Worm (Caenorhabditis elegans) whole organism, young adult: Measurements from ENCODE around the gene ify-1.

ENCODE experiments used
- B0019.2 ChIP-seq: fragments of 200-800 bp; sonication (Bioruptor generic); conservative IDR thresholded peaks from 2 replicates; pipeline ENCODE4 v1.3.6; 2022; ENCODE audit warnings: missing genetic modification reagents, missing genetic modification characterization, missing compliant biosample characterization
- B0336.3 ChIP-seq: fragments of 200-800 bp; sonication (Bioruptor generic); IDR thresholded peaks from 2 replicates; pipeline ENCODE4 v1.3.6; 2022; ENCODE audit warnings: missing genetic modification characterization, missing compliant biosample characterization
- C06A6.2 ChIP-seq: fragments of 200-800 bp; sonication (Bioruptor generic); conservative IDR thresholded peaks from 2 replicates; pipeline ENCODE4 v1.3.6; 2022; ENCODE audit warnings: missing genetic modification characterization, missing compliant biosample characterization
- D2030.7 ChIP-seq: fragments of 200-800 bp; sonication (Bioruptor generic); IDR thresholded peaks from 2 replicates; pipeline ENCODE4 v1.3.6; 2022; ENCODE audit warnings: missing genetic modification reagents, missing genetic modification characterization, missing compliant biosample characterization
- F22D6.2 ChIP-seq: sonication (generic microtip); optimal IDR thresholded peaks from 2 replicates; lab custom pipeline; 2016; ENCODE audit warnings: mild to moderate bottlenecking, missing genetic modification characterization, missing compliant biosample characterization
- F23B12.7 ChIP-seq: sonication (generic microtip); optimal IDR thresholded peaks from 2 replicates; lab custom pipeline; 2017; ENCODE audit warnings: missing genetic modification characterization, mild to moderate bottlenecking, missing compliant biosample characterization, antibody characterized with exemption, moderate library complexity; ENCODE audit not compliant: insufficient read depth
- F37B4.10 ChIP-seq: fragments of 200-800 bp; sonication (Bioruptor generic); IDR thresholded peaks from 2 replicates; pipeline ENCODE4 v1.3.6; 2022; ENCODE audit warnings: missing genetic modification characterization, missing compliant biosample characterization
- F39B2.1 ChIP-seq: fragments of 200-800 bp; sonication (Bioruptor generic); IDR thresholded peaks from 2 replicates; pipeline ENCODE4 v1.3.6; 2022; ENCODE audit warnings: missing genetic modification reagents, missing genetic modification characterization, missing compliant biosample characterization
- F49E8.2 ChIP-seq: sonication (generic microtip); optimal IDR thresholded peaks from 3 replicates; lab custom pipeline; 2017; ENCODE audit warnings: missing genetic modification characterization, mild to moderate bottlenecking, missing compliant biosample characterization, antibody characterized with exemption, moderate library complexity; ENCODE audit not compliant: insufficient read depth
- F55B11.4 ChIP-seq: sonication (generic microtip); optimal IDR thresholded peaks from 2 replicates; lab custom pipeline; 2016; ENCODE audit warnings: missing compliant biosample characterization, missing genetic modification characterization, borderline replicate concordance; ENCODE audit not compliant: insufficient read depth
- F57C9.4 ChIP-seq: sonication (generic microtip); optimal IDR thresholded peaks from 2 replicates; lab custom pipeline; 2017; ENCODE audit warnings: mild to moderate bottlenecking, missing genetic modification characterization, missing compliant biosample characterization
- Y53G8AR.9 ChIP-seq: fragments of 200-800 bp; sonication (Bioruptor generic); conservative IDR thresholded peaks from 2 replicates; pipeline ENCODE4 v1.3.6; 2022; ENCODE audit warnings: missing genetic modification reagents, missing genetic modification characterization, missing compliant biosample characterization
- Y67H2A.10 ChIP-seq: fragments of 200-800 bp; sonication (Bioruptor generic); conservative IDR thresholded peaks from 2 replicates; pipeline ENCODE4 v1.3.6; 2022; ENCODE audit warnings: missing genetic modification reagents, missing genetic modification characterization, missing compliant biosample characterization
- Y79H2A.3 ChIP-seq: fragments of 200-800 bp; sonication (Bioruptor generic); conservative IDR thresholded peaks from 2 replicates; pipeline ENCODE4 v1.3.6; 2022; ENCODE audit warnings: missing genetic modification reagents, missing genetic modification characterization, missing compliant biosample characterization
- ZK185.1 ChIP-seq: sonication (generic microtip); optimal IDR thresholded peaks from 2 replicates; lab custom pipeline; 2016; ENCODE audit warnings: mild to moderate bottlenecking, missing genetic modification characterization, missing compliant biosample characterization; ENCODE audit not compliant: poor library complexity, severe bottlenecking
- ama-1 ChIP-seq, 3 experiments: fragments of 150-350 bp in 1 of 3; sonication (generic microtip) in 2 of 3; optimal IDR thresholded peaks; 2 replicates each; lab custom pipeline; 2014 to 2018; ENCODE audit warnings: missing biosample characterization in 2 of 3, missing genetic modification characterization in 2 of 3, missing genetic modification reagents in 2 of 3
- aptf-3 ChIP-seq: fragments of 200-800 bp; sonication (Bioruptor generic); IDR thresholded peaks from 2 replicates; pipeline ENCODE4 v1.3.6; 2022; ENCODE audit warnings: missing genetic modification characterization, missing compliant biosample characterization
- attf-3 ChIP-seq: fragments of 200-800 bp; sonication (Bioruptor generic); conservative IDR thresholded peaks from 2 replicates; pipeline ENCODE4 v1.3.6; 2022; ENCODE audit warnings: missing genetic modification reagents, missing genetic modification characterization, missing compliant biosample characterization
- attf-5 ChIP-seq: fragments of 200-800 bp; sonication (Bioruptor generic); optimal IDR thresholded peaks from 2 replicates; lab custom pipeline; 2018; ENCODE audit warnings: mild to moderate bottlenecking, missing genetic modification characterization, missing compliant biosample characterization
- cebp-2 ChIP-seq: fragments of 200-800 bp; sonication (Bioruptor generic); IDR thresholded peaks from 2 replicates; pipeline ENCODE4 v1.3.6; 2022; ENCODE audit warnings: missing genetic modification characterization, missing compliant biosample characterization
- dox-1 ChIP-seq: fragments of 200-800 bp; sonication (Bioruptor generic); IDR thresholded peaks from 2 replicates; pipeline ENCODE4 v1.3.6; 2022; ENCODE audit warnings: missing genetic modification reagents, missing genetic modification characterization, missing compliant biosample characterization
- dpff-1 ChIP-seq: sonication (generic microtip); optimal IDR thresholded peaks from 2 replicates; lab custom pipeline; 2017; ENCODE audit warnings: mild to moderate bottlenecking, missing genetic modification characterization, missing compliant biosample characterization
- egl-18 ChIP-seq: fragments of 200-800 bp; sonication (Bioruptor generic); IDR thresholded peaks from 2 replicates; pipeline ENCODE4 v1.3.6; 2022; ENCODE audit warnings: missing genetic modification reagents, missing genetic modification characterization, missing compliant biosample characterization
- egrh-3 ChIP-seq: fragments of 200-800 bp; sonication (Bioruptor generic); IDR thresholded peaks from 2 replicates; pipeline ENCODE4 v1.3.6; 2022; ENCODE audit warnings: missing genetic modification reagents, missing genetic modification characterization, missing compliant biosample characterization
- ets-4 ChIP-seq: fragments of 200-800 bp; sonication (Bioruptor generic); optimal IDR thresholded peaks from 2 replicates; lab custom pipeline; 2018; ENCODE audit warnings: mild to moderate bottlenecking, missing genetic modification characterization, missing compliant biosample characterization
- hmg-1.2 ChIP-seq: fragments of 200-800 bp; sonication (Bioruptor generic); IDR thresholded peaks from 2 replicates; pipeline ENCODE4 v1.3.6; 2022; ENCODE audit warnings: missing genetic modification reagents, missing genetic modification characterization, missing compliant biosample characterization
- hrde-1 ChIP-seq: sonication (generic microtip); optimal IDR thresholded peaks from 2 replicates; lab custom pipeline; 2016; ENCODE audit warnings: missing genetic modification characterization, mild to moderate bottlenecking, missing compliant biosample characterization, moderate library complexity, missing genotype, missing genetic modification reagents, borderline replicate concordance
- hsf-1 ChIP-seq: fragments of 200-800 bp; sonication (Bioruptor generic); IDR thresholded peaks from 2 replicates; pipeline ENCODE4 v1.3.6; 2022; ENCODE audit warnings: missing genetic modification reagents, missing genetic modification characterization, missing compliant biosample characterization
- lin-35 ChIP-seq, 3 experiments: fragments of 150-350 bp in 2 of 3; sonication (generic microtip) in 1 of 3; optimal IDR thresholded peaks; 2 replicates each; lab custom pipeline; 2014 to 2018; ENCODE audit warnings: missing biosample characterization in 3 of 3, missing genetic modification characterization in 3 of 3, missing genetic modification reagents in 3 of 3
- lir-1 ChIP-seq: fragments of 200-800 bp; sonication (Bioruptor generic); conservative IDR thresholded peaks from 2 replicates; pipeline ENCODE4 v1.3.6; 2022; ENCODE audit warnings: missing genetic modification reagents, missing genetic modification characterization, missing compliant biosample characterization
- mes-4 ChIP-seq: sonication (generic microtip); optimal IDR thresholded peaks from 2 replicates; lab custom pipeline; 2016; ENCODE audit warnings: missing genotype, missing genetic modification characterization, missing compliant biosample characterization
- mxl-1 ChIP-seq: sonication (generic microtip); optimal IDR thresholded peaks from 2 replicates; lab custom pipeline; 2016; ENCODE audit warnings: missing genetic modification characterization, missing compliant biosample characterization
- nfya-1 ChIP-seq: sonication (generic microtip); optimal IDR thresholded peaks from 2 replicates; lab custom pipeline; 2017; ENCODE audit warnings: antibody characterized with exemption, missing compliant biosample characterization, missing genetic modification characterization, borderline replicate concordance; ENCODE audit not compliant: insufficient read depth
- nfya-2 ChIP-seq: fragments of 200-800 bp; sonication (Bioruptor generic); IDR thresholded peaks from 2 replicates; pipeline ENCODE4 v1.3.6; 2022; ENCODE audit warnings: missing genetic modification reagents, missing genetic modification characterization, missing compliant biosample characterization
- nhr-120 ChIP-seq: fragments of 200-800 bp; sonication (Bioruptor generic); IDR thresholded peaks from 2 replicates; pipeline ENCODE4 v1.3.6; 2022; ENCODE audit warnings: missing genetic modification characterization, missing compliant biosample characterization
- pha-4 ChIP-seq: fragments of 150-350 bp; sonication (generic microtip); optimal IDR thresholded peaks from 2 replicates; lab custom pipeline; 2014; ENCODE audit warnings: missing biosample characterization, missing genetic modification reagents, missing genetic modification characterization
- rpc-1 ChIP-seq, 2 experiments: fragments of 150-350 bp in 1 of 2; sonication (generic microtip) in 1 of 2; optimal IDR thresholded peaks; 2 replicates each; lab custom pipeline; 2014 to 2018; ENCODE audit warnings: missing biosample characterization in 1 of 2, missing genetic modification characterization in 1 of 2, missing genetic modification reagents in 1 of 2, missing genotype in 1 of 2
- snpc-1.3 ChIP-seq: sonication (generic microtip); optimal IDR thresholded peaks from 2 replicates; lab custom pipeline; 2017; ENCODE audit warnings: missing genetic modification characterization, mild to moderate bottlenecking, missing compliant biosample characterization, antibody characterized with exemption, moderate library complexity, missing genotype, missing genetic modification reagents; ENCODE audit not compliant: insufficient read depth
- sptf-2 ChIP-seq: fragments of 200-800 bp; sonication (Bioruptor generic); optimal IDR thresholded peaks from 2 replicates; lab custom pipeline; 2018; ENCODE audit warnings: mild to moderate bottlenecking, missing genetic modification characterization, missing compliant biosample characterization
- tbp1 ChIP-seq: fragments of 200-800 bp; sonication (Bioruptor generic); optimal IDR thresholded peaks from 2 replicates; lab custom pipeline; 2018; ENCODE audit warnings: mild to moderate bottlenecking, missing genetic modification characterization, missing compliant biosample characterization
- tlf-1 ChIP-seq: fragments of 200-800 bp; sonication (Bioruptor generic); optimal IDR thresholded peaks from 2 replicates; lab custom pipeline; 2018; ENCODE audit warnings: mild to moderate bottlenecking, missing genetic modification characterization, missing compliant biosample characterization
- unc-130 ChIP-seq: sonication (generic microtip); optimal IDR thresholded peaks from 2 replicates; lab custom pipeline; 2016; ENCODE audit warnings: missing genetic modification reagents, missing genetic modification characterization, missing compliant biosample characterization
- ztf-22 ChIP-seq: fragments of 200-800 bp; sonication (Bioruptor generic); optimal IDR thresholded peaks from 2 replicates; lab custom pipeline; 2018; ENCODE audit warnings: mild to moderate bottlenecking, missing genetic modification characterization, moderate library complexity, missing compliant biosample characterization
- ztf-25 ChIP-seq: fragments of 200-800 bp; sonication (Bioruptor generic); IDR thresholded peaks from 2 replicates; pipeline ENCODE4 v1.3.6; 2022; ENCODE audit warnings: missing genetic modification reagents, missing genetic modification characterization, missing compliant biosample characterization
- ztf-26 ChIP-seq: sonication (generic microtip); optimal IDR thresholded peaks from 2 replicates; lab custom pipeline; 2017; ENCODE audit warnings: missing genetic modification characterization, missing compliant biosample characterization
- ztf-3 ChIP-seq: fragments of 200-800 bp; sonication (Bioruptor generic); optimal IDR thresholded peaks from 2 replicates; lab custom pipeline; 2018; ENCODE audit warnings: mild to moderate bottlenecking, missing genetic modification characterization, missing compliant biosample characterization

Gene ify-1

ce11 chrII:5055129-5055666 is at the start of gene ify-1, which contains the start of gene rpl-22:
Gene ify-1 (minus strand): TSS chrII:5055179.
Gene rpl-22 (plus strand): TSS chrII:5055616.
- TF ChIP-seq F39B2.1 (GFP tag; lab: Robert Waterston, UW) (no peak), nfya-1 (tag; lab: Kevin White, UChicago) (no peak), ZK185.1 (peak; percentile 90), hsf-1 (peak; percentile 72), ets-4 (GFP tag; lab: Kevin White, UChicago) (no peak), ztf-25 (no peak), aptf-3 (no peak), Y67H2A.10 (GFP tag; lab: Robert Waterston, UW) (no peak), egrh-3 (GFP tag; lab: Robert Waterston, UW) (peak; percentile 77), pha-4 (peak; percentile 54), unc-130 (GFP tag; lab: Kevin White, UChicago) (no peak), F49E8.2 (tag; lab: Kevin White, UChicago) (peak; percentile 93), ama-1 (optimal IDR thresholded peaks at IDR 0.05; lab: Kevin White, UChicago) (no peak), ama-1 (GFP tag; optimal IDR thresholded peaks at IDR 0.05; lab: Kevin White, UChicago) (no peak), tlf-1 (GFP tag; lab: Kevin White, UChicago) (peak; percentile 85), dox-1 (GFP tag; lab: Robert Waterston, UW) (peak; percentile 88), egl-18 (GFP tag; lab: Robert Waterston, UW) (no peak), dpff-1 (tag; lab: Kevin White, UChicago) (no peak), B0336.3 (GFP tag; lab: Robert Waterston, UW) (peak; percentile 68; the same call in 1 of the 2 replicates), attf-3 (GFP tag; lab: Robert Waterston, UW) (peak; percentile 65), cebp-2 (GFP tag; lab: Robert Waterston, UW) (no peak), rpc-1 (optimal IDR thresholded peaks at IDR 0.05; lab: Kevin White, UChicago) (peak; percentile 26), rpc-1 (tag; optimal IDR thresholded peaks at IDR 0.05; lab: Kevin White, UChicago) (peak; percentile 4), F57C9.4 (tag; lab: Kevin White, UChicago) (peak; percentile 6), lir-1 (GFP tag; lab: Robert Waterston, UW) (peak; percentile 39; the same call in 1 of the 2 replicates), nhr-120 (GFP tag; lab: Robert Waterston, UW) (no peak), mxl-1 (peak; percentile 37), ztf-3 (no peak), Y53G8AR.9 (GFP tag; lab: Robert Waterston, UW) (peak; percentile 52; the same call in 1 of the 2 replicates), B0019.2 (GFP tag; lab: Robert Waterston, UW) (0 out of 2 replicates have a peak, but pooled peaks have one; percentile 38), F22D6.2 (tag; lab: Kevin White, UChicago) (no peak), attf-5 (peak; percentile 86), ztf-22 (no peak), C06A6.2 (no peak), sptf-2 (GFP tag; lab: Kevin White, UChicago) (no peak), D2030.7 (GFP tag; lab: Robert Waterston, UW) (peak; percentile 83), tbp1 (peak; percentile 73), hrde-1 (peak; percentile 45), lin-35 (GFP tag; optimal IDR thresholded peaks at IDR 0.05; lab: Kevin White, UChicago) (peak; percentile 8 to 91 (median 70)), F55B11.4 (tag; lab: Kevin White, UChicago) (no peak), F23B12.7 (peak; percentile 79), nfya-2 (GFP tag; lab: Robert Waterston, UW) (no peak), ztf-26 (tag; lab: Kevin White, UChicago) (peak; percentile 26), hmg-1.2 (GFP tag; lab: Robert Waterston, UW) (peak; percentile 71), Y79H2A.3 (GFP tag; lab: Robert Waterston, UW) (no peak), snpc-1.3 (tag; lab: Kevin White, UChicago) (peak; percentile 60), mes-4 (tag; lab: Kevin White, UChicago) (no peak), F37B4.10 (GFP tag; lab: Robert Waterston, UW) (no peak)
